Worm (Caenorhabditis elegans): ENCODE measurements around the gene F02D10.3.

ce11 chrX:13435116-13435515 lies 27.3 kb downstream of the F02D10.3 start:
- TF ChIP-seq nhr-12 (tag; optimal IDR thresholded peaks at IDR 0.05) (no peak), unc-62 (GFP tag; optimal IDR thresholded peaks at IDR 0.05) (no peak), blmp-1 (tag; optimal IDR thresholded peaks at IDR 0.05) (no peak), unc-39 (tag; optimal IDR thresholded peaks at IDR 0.05) (no peak), nhr-2 (tag; optimal IDR thresholded peaks at IDR 0.05) (no peak), lin-13 (tag; optimal IDR thresholded peaks at IDR 0.05) (no peak), nhr-237 (tag; optimal IDR thresholded peaks at IDR 0.05) (no peak), pha-4 (tag; optimal IDR thresholded peaks at IDR 0.05) (no peak), lsy-2 (tag; optimal IDR thresholded peaks at IDR 0.05) (no peak), nhr-76 (tag; optimal IDR thresholded peaks at IDR 0.05) (no peak), M03D4.4 (tag; optimal IDR thresholded peaks at IDR 0.05) (no peak)
